Fruit fly (Drosophila melanogaster) whole organism, wandering third instar larva: ENCODE measurements around the gene TwdlC.

ENCODE experiments used
- Abd-B ChIP-seq: fragments of >200 bp; optimal IDR thresholded peaks from 2 replicates; lab custom pipeline; 2017; ENCODE audit warnings: missing biosample characterization, missing genetic modification characterization
- Hnf4 ChIP-seq: fragments of 200-800 bp; sonication (Bioruptor generic); optimal IDR thresholded peaks from 2 replicates; lab custom pipeline; 2016; ENCODE audit warnings: missing biosample characterization, mild to moderate bottlenecking, missing genetic modification characterization
- Hr78 ChIP-seq: fragments of >200 bp; optimal IDR thresholded peaks from 2 replicates; lab custom pipeline; 2017; ENCODE audit warnings: missing biosample characterization, missing genetic modification characterization
- brk ChIP-seq: fragments of 200-800 bp; sonication (Bioruptor generic); optimal IDR thresholded peaks from 2 replicates; lab custom pipeline; 2016; ENCODE audit warnings: missing biosample characterization, mild to moderate bottlenecking, missing genetic modification characterization
- foxo ChIP-seq, 2 experiments: fragments of 200-800 bp; sonication (Bioruptor generic); optimal IDR thresholded peaks; 2 replicates in 1 of 2; 3 replicates in 1 of 2; lab custom pipeline; 2016 to 2017; ENCODE audit warnings: missing biosample characterization in 2 of 2, missing genetic modification characterization in 2 of 2
- h ChIP-seq: fragments of 200-800 bp; sonication (Bioruptor generic); optimal IDR thresholded peaks from 3 replicates; lab custom pipeline; 2016; ENCODE audit warnings: missing biosample characterization, mild to moderate bottlenecking, missing genetic modification characterization
- jim ChIP-seq: fragments of 175-275, 200-325 bp; sonication (Bioruptor generic); optimal IDR thresholded peaks from 2 replicates; lab custom pipeline; 2016; ENCODE audit warnings: missing biosample characterization, mild to moderate bottlenecking, missing genetic modification characterization
- sv ChIP-seq: fragments of 200-800 bp; sonication (Bioruptor generic); optimal IDR thresholded peaks from 3 replicates; lab custom pipeline; 2016; ENCODE audit warnings: missing biosample characterization, missing genetic modification characterization

DNA sequence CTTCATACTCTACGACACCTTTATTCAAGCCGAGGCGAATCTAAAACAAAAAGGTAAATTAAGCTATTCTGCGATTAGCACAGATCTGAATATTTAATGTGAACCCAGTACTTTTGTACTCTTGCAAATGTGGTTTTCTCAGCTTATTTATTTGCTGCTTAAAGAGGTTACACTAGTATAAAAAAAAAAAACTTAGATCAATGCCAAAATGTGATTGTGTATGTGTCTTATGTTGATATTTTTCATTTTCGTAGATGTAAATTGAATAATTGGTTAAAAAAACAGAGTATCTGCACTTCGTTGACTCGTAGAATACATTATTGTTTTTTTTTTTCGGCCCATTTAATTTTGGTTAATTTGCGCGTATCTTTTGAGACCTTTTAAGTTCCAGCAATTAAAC is 24.9 kb upstream of the TwdlC start:
- TF ChIP-seq brk (GFP tag; lab: Kevin White, UChicago) (no peak), Abd-B (GFP tag; lab: Kevin White, UChicago) (no peak), Hnf4 (no peak), foxo (GFP tag; optimal IDR thresholded peaks at IDR 0.05; lab: Kevin White, UChicago) (no peak), sv (GFP tag; lab: Kevin White, UChicago) (no peak), Hr78 (GFP tag; lab: Kevin White, UChicago) (no peak), jim (no peak), h (GFP tag; lab: Kevin White, UChicago) (no peak)
